Fruit fly (Drosophila melanogaster): ENCODE measurements around the gene Pink1.

- TF ChIP-seq CG34406 (GFP tag; optimal IDR thresholded peaks at IDR 0.05): no peak
- no peak for TF ChIP-seq Ets96B (tag; optimal IDR thresholded peaks at IDR 0.05)
- no peak for TF ChIP-seq CG6854 (GFP tag; optimal IDR thresholded peaks at IDR 0.05)
- TF ChIP-seq Gug (GFP tag; IDR thresholded peaks at IDR 0.05): no peak
- no peak for TF ChIP-seq Eip93F (GFP tag; optimal IDR thresholded peaks at IDR 0.05)
Observed at dm6 chrX:6702591-6702990, 19.0 kb downstream of the Pink1 start.

Data from whole organism, prepupa.